Worm (Caenorhabditis elegans) whole organism, L2 larva: ENCODE measurements around the gene col-85.

Experiments
- F13H6.1 ChIP-seq: sonication (generic microtip); optimal IDR thresholded peaks from 2 replicates; lab custom pipeline; 2016; ENCODE audit warnings: missing genetic modification characterization, missing compliant biosample characterization
- blmp-1 ChIP-seq: sonication (generic microtip); optimal IDR thresholded peaks from 2 replicates; lab custom pipeline; 2017; ENCODE audit warnings: missing genetic modification characterization, mild to moderate bottlenecking, missing compliant biosample characterization, antibody characterized with exemption, moderate library complexity; ENCODE audit not compliant: insufficient read depth
- dmd-4 ChIP-seq: sonication (generic microtip); optimal IDR thresholded peaks from 2 replicates; lab custom pipeline; 2017; ENCODE audit warnings: missing biosample characterization, missing genetic modification characterization
- egl-27 ChIP-seq: sonication (generic microtip); optimal IDR thresholded peaks from 3 replicates; lab custom pipeline; 2017; ENCODE audit warnings: missing biosample characterization, missing genetic modification reagents, missing genetic modification characterization
- elt-3 ChIP-seq: sonication (generic microtip); optimal IDR thresholded peaks from 2 replicates; lab custom pipeline; 2017; ENCODE audit warnings: missing biosample characterization, missing genetic modification characterization
- lin-39 ChIP-seq: fragments of 150-350 bp; optimal IDR thresholded peaks from 2 replicates; lab custom pipeline; 2014; ENCODE audit warnings: missing biosample characterization, missing genetic modification reagents, missing genetic modification characterization
- mab-5 ChIP-seq: fragments of 150-350 bp; optimal IDR thresholded peaks from 2 replicates; lab custom pipeline; 2014; ENCODE audit warnings: missing biosample characterization, missing genetic modification characterization
- mbf-1 ChIP-seq: sonication (generic microtip); optimal IDR thresholded peaks from 2 replicates; lab custom pipeline; 2017; ENCODE audit warnings: missing biosample characterization, missing genetic modification characterization
- nhr-11 ChIP-seq: fragments of 150-350 bp; optimal IDR thresholded peaks from 2 replicates; lab custom pipeline; 2014; ENCODE audit warnings: missing biosample characterization, missing genetic modification characterization
- nhr-12 ChIP-seq: fragments of 150-350 bp; optimal IDR thresholded peaks from 2 replicates; lab custom pipeline; 2014; ENCODE audit warnings: missing biosample characterization, missing genetic modification characterization
- nhr-237 ChIP-seq: fragments of 150-350 bp; optimal IDR thresholded peaks from 2 replicates; lab custom pipeline; 2014; ENCODE audit warnings: missing biosample characterization, missing genetic modification characterization
- nhr-6 ChIP-seq: fragments of 150-350 bp; optimal IDR thresholded peaks from 2 replicates; lab custom pipeline; 2014; ENCODE audit warnings: missing biosample characterization, missing genetic modification characterization
- skn-1 ChIP-seq: sonication (generic microtip); optimal IDR thresholded peaks from 2 replicates; lab custom pipeline; 2017; ENCODE audit warnings: missing biosample characterization, missing genetic modification characterization
- snpc-4 ChIP-seq: fragments of 150-350 bp; optimal IDR thresholded peaks from 2 replicates; lab custom pipeline; 2014; ENCODE audit warnings: missing biosample characterization, missing genetic modification characterization

DNA sequence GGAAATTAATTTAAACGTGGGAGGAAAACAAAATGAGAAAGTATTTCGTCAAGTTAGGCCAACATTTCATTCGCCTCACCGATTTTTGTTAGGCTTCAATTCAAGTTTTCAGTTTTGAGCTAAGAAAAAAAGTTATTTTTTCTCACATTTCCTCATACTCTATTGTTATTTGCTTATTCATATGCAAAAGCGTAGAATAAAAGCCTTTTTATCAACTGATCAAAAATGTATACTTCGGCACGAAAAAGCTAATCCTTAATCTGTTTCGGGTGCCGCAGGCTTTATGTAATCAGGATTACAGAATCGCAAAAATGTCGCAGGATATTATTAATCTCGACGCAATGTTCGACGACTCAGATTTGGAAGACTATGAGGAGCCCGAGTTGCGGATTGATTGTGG is 5.0 kb downstream of the col-85 start, which contains the start of gene T21B4.15:
- TF ChIP-seq nhr-12 (tag; lab: Kevin White, UChicago) (no peak), skn-1 (tag; lab: Kevin White, UChicago) (no peak), snpc-4 (tag; lab: Kevin White, UChicago) (no peak), nhr-237 (tag; lab: Kevin White, UChicago) (no peak), blmp-1 (no peak), lin-39 (tag; lab: Kevin White, UChicago) (no peak), elt-3 (no peak), dmd-4 (no peak), mab-5 (tag; lab: Kevin White, UChicago) (no peak), nhr-11 (tag; lab: Kevin White, UChicago) (no peak), egl-27 (tag; lab: Kevin White, UChicago) (no peak), mbf-1 (tag; lab: Kevin White, UChicago) (no peak), nhr-6 (tag; lab: Kevin White, UChicago) (no peak), F13H6.1 (no peak)
